Worm (Caenorhabditis elegans): ENCODE measurements around the gene nhr-212.

Gene nhr-212

DNA sequence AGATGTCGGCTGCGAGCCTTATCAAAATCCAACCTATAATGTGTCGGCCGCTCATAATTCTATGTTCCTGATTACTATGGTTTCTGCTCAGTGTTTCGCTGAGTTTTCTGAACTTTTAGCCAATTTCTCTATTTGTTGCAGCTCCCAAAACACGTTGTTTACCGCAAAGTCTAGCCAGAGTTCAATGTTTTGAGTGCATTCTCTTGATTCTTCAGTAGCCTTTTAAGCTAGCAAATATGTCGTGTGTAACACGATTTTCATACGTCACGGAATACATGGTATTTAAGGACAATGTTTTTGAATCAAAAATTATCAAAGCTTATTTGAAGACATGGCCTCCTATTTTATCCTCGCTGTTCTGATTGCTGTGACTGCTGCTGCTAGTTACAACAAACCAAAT lies 20.5 kb downstream of the nhr-212 start, which contains the start of gene srlf-19:
Gene srlf-19 (plus strand): TSS at position 301 of the 400 bp plus-strand sequence.
- TF ChIP-seq mef-2 (tag; optimal IDR thresholded peaks at IDR 0.05), result no peak
- no peak for TF ChIP-seq nhr-47 (tag; optimal IDR thresholded peaks at IDR 0.05)
- no peak for TF ChIP-seq nhr-84 (tag; optimal IDR thresholded peaks at IDR 0.05)
- no peak for TF ChIP-seq lir-3 (tag; optimal IDR thresholded peaks at IDR 0.05; ENCODE audit: poor library complexity)
- no peak for TF ChIP-seq lin-15B (tag; optimal IDR thresholded peaks at IDR 0.05)
- TF ChIP-seq unc-130 (tag; optimal IDR thresholded peaks at IDR 0.05), result no peak
- TF ChIP-seq nhr-12 (tag; optimal IDR thresholded peaks at IDR 0.05), result no peak
- no peak for TF ChIP-seq zag-1 (tag; optimal IDR thresholded peaks at IDR 0.05)
- no peak for TF ChIP-seq hlh-17 (GFP tag; optimal IDR thresholded peaks at IDR 0.05; ENCODE audit: borderline replicate concordance)
- no peak for TF ChIP-seq ceh-88 (GFP tag; IDR thresholded peaks at IDR 0.05)
- no peak for TF ChIP-seq pax-3 (tag; optimal IDR thresholded peaks at IDR 0.05)
- TF ChIP-seq xbp-1 (tag; optimal IDR thresholded peaks at IDR 0.05), result no peak
- TF ChIP-seq sptf-1 (tag; optimal IDR thresholded peaks at IDR 0.05), result no peak
- no peak for TF ChIP-seq efl-3 (GFP tag; optimal IDR thresholded peaks at IDR 0.05)
- no peak for TF ChIP-seq pqm-1 (tag; optimal IDR thresholded peaks at IDR 0.05)
- TF ChIP-seq C34B4.2 (tag; optimal IDR thresholded peaks at IDR 0.05), result no peak
- TF ChIP-seq sox-4 (tag; optimal IDR thresholded peaks at IDR 0.05), result no peak
- no peak for TF ChIP-seq lin-39 (tag; optimal IDR thresholded peaks at IDR 0.05)

DNA sequence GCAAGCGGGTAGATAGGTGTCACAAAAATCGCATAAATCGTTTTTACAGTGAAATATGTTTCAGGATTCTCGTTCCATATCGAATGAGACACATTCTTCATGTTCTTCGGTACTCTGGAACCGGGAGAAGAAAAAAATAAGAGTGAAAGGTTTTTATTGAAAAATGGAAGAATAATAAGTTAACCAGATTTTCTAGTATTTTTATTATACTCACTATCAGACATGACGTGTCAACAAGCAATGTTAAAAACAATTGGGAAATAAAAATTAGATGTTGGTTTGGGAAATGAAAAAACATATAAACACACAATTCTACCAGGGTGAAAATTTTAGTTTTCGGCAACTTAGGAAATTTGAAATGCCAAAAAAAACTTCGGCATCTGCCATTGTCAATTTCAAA lies 27.8 kb downstream of the nhr-212 start, which contains the start of gene srh-37:
Gene srh-37 (minus strand): TSS at position 101 of the 400 bp plus-strand sequence.
- TF ChIP-seq lin-35 (GFP tag; optimal IDR thresholded peaks at IDR 0.05), result no peak
- TF ChIP-seq unc-30 (tag; optimal IDR thresholded peaks at IDR 0.05), result no peak
- TF ChIP-seq blmp-1 (tag; optimal IDR thresholded peaks at IDR 0.05), result no peak
- TF ChIP-seq hlh-4 (tag; optimal IDR thresholded peaks at IDR 0.05), result no peak
- no peak for TF ChIP-seq nhr-28 (tag; optimal IDR thresholded peaks at IDR 0.05)

DNA sequence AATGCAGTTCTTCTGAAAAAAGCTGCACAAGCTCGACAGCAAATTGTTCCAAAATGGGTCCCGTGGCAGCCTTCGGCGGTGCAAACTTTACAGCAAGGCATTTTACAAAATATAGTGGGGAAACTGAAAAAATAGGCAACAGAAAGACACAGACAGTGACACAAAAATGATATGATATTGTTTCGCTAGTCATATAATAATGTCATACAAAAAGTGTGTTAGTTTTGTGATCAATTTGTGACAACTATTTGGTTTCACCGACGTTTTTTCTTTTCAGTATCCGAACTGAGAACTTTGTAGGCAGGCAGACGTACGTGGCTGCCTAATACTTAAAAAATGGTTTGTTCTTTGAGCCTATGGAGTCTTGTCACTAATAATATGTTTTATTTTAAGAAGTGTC lies 34.8 kb downstream of the nhr-212 start, which contains the start of gene nhr-210:
Gene nhr-210 (minus strand): TSS at position 101 of the 400 bp plus-strand sequence.
- TF ChIP-seq egl-13 (tag; optimal IDR thresholded peaks at IDR 0.05) (no peak), C04F5.9 (tag; optimal IDR thresholded peaks at IDR 0.05) (no peak), blmp-1 (tag; optimal IDR thresholded peaks at IDR 0.05) (no peak), nhr-12 (tag; optimal IDR thresholded peaks at IDR 0.05) (no peak), efl-1 (optimal IDR thresholded peaks at IDR 0.05) (no peak), efl-1 (GFP tag; optimal IDR thresholded peaks at IDR 0.05 in 1 of 2) (peak in 1 of 2 experiments; percentile 36), nhr-85 (tag) (peak; percentile 25)

DNA sequence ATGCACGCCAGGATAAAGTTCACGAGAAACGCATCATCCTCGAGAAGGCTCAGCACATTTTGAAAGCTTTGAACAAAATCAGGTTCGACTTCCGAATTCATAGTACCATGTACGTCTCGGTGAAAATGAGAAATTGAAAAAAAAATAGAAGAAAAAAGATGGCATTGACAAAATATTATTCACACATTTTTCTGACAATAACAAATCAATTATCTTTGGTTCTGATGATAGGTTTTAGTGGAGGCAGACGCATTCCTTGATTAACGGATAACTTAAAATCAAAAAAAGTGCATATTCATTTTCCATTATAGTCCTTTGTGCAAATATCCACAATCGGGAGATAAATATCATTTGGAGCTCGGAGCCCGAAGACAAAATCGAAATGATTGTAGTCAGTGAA lies 36.9 kb downstream of the nhr-212 start, which contains the start of gene srw-107:
Gene srw-107 (minus strand): TSS at position 101 of the 400 bp plus-strand sequence.
- TF ChIP-seq lin-35 (GFP tag; optimal IDR thresholded peaks at IDR 0.05) (no peak), nhr-11 (tag; optimal IDR thresholded peaks at IDR 0.05) (no peak), nhr-12 (tag; optimal IDR thresholded peaks at IDR 0.05) (no peak)

DNA sequence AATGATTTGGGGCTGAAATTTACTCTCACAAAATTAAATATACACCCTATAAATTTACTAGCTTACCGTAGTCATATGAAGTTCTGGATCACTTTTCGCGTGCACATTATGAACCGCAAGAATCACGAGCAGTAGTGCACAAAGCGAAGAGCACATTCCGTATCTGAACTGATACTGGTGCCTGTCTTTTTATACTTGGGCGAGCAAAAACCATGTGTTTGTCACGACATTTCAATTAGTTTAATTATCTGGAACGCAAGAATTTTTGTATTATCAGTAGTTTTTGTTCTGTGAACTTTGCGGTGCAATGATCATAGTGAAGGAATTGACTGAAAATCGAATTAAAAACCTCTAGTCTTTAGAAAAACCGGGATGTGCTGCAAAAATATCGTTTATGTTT lies 39.4 kb downstream of the nhr-212 start, which contains the start of gene lipl-3:
Gene lipl-3 (minus strand): TSS at position 161 of the 400 bp plus-strand sequence.
- TF ChIP-seq nhr-84 (tag; optimal IDR thresholded peaks at IDR 0.05) (no peak), pag-3 (tag; optimal IDR thresholded peaks at IDR 0.05; ENCODE audit: borderline replicate concordance, insufficient read depth) (no peak), mdl-1 (tag; optimal IDR thresholded peaks at IDR 0.05) (no peak), ceh-90 (tag; optimal IDR thresholded peaks at IDR 0.05) (no peak), unc-130 (tag; optimal IDR thresholded peaks at IDR 0.05) (no peak), skn-1 (tag; optimal IDR thresholded peaks at IDR 0.05) (no peak), ceh-8 (GFP tag; optimal IDR thresholded peaks at IDR 0.05) (no peak), snu-23 (GFP tag; optimal IDR thresholded peaks at IDR 0.05) (no peak), unc-86 (tag; optimal IDR thresholded peaks at IDR 0.05) (no peak), fos-1 (tag; optimal IDR thresholded peaks at IDR 0.05) (no peak)

Measured in whole organism, L1 larva.